Fruit fly (Drosophila melanogaster): ENCODE results near the gene E5.

The E5 gene

DNA sequence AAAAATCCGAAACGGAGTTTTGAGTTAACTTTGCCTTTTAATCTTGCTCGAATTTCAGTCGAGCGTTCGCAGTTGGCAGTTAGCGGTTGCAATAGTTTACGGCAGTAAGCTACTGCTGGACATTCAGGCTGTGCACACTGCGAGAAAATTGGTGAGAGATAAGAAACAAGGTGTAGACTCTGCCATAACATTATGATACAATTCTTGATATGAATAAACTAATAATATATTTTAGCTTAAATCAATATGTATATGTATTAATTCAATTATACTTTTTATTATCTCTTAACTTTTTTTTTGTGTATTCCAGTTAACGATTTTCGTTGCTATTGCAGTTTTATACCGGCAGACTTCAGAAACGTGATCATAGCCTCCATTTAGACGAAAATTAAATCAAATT is 17.4 kb downstream of the E5 start:
- no peak for TF ChIP-seq Jra (GFP tag; optimal IDR thresholded peaks at IDR 0.05)
- TF ChIP-seq br (GFP tag; optimal IDR thresholded peaks at IDR 0.05) = no peak
- no peak for TF ChIP-seq woc (GFP tag; optimal IDR thresholded peaks at IDR 0.05)
- TF ChIP-seq foxo (GFP tag; optimal IDR thresholded peaks at IDR 0.05) = peak in 1 of 2 experiments; percentile 12
- no peak for TF ChIP-seq Hr78 (GFP tag; optimal IDR thresholded peaks at IDR 0.05)
- TF ChIP-seq Sp1 (GFP tag; optimal IDR thresholded peaks at IDR 0.05) = no peak
- TF ChIP-seq N (GFP tag; optimal IDR thresholded peaks at IDR 0.05) = no peak
- TF ChIP-seq usp (GFP tag; optimal IDR thresholded peaks at IDR 0.05) = no peak

DNA sequence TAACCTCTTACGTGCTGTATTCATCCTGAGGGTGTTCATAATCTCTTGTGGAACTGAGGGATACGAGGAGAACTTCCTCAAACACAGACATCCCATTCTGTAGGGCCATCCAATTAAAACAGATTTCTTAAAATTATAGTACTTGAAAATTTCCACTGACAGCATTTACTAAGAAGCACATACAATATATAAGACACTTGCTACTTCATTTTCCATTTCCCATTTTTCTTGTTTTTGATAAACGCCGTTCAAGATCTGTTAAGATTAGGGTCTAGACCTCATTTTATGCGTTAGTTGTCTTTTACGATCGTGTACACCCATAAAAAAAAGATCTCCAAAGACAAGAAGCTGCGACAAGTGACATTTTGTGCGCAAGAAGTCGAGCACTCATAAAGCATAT is 19.4 kb downstream of the E5 start, which contains the start of gene CG14362:
TSS of gene CG14362 (minus strand) at position 101 of the 400 bp plus-strand sequence.
- TF ChIP-seq Sp1 (GFP tag; optimal IDR thresholded peaks at IDR 0.05) = no peak
- TF ChIP-seq HLH106 (tag; optimal IDR thresholded peaks at IDR 0.05) = no peak
- TF ChIP-seq jim (GFP tag; optimal IDR thresholded peaks at IDR 0.05) = no peak
- TF ChIP-seq CG32264 (GFP tag; optimal IDR thresholded peaks at IDR 0.05) = no peak
- TF ChIP-seq tai (GFP tag; optimal IDR thresholded peaks at IDR 0.05) = no peak
- no peak for TF ChIP-seq OdsH (GFP tag; optimal IDR thresholded peaks at IDR 0.05)
- no peak for TF ChIP-seq h (GFP tag; optimal IDR thresholded peaks at IDR 0.05)
- TF ChIP-seq Dif (GFP tag; optimal IDR thresholded peaks at IDR 0.05; ENCODE audit: partially characterized antibody) = no peak
- TF ChIP-seq Hnf4 (GFP tag; optimal IDR thresholded peaks at IDR 0.05) = no peak
- TF ChIP-seq dsf (GFP tag; optimal IDR thresholded peaks at IDR 0.05; ENCODE audit: borderline replicate concordance) = no peak
- no peak for TF ChIP-seq GATAd (GFP tag; optimal IDR thresholded peaks at IDR 0.05)
- TF ChIP-seq pan (optimal IDR thresholded peaks at IDR 0.05) = no peak
- no peak for TF ChIP-seq foxo (GFP tag; optimal IDR thresholded peaks at IDR 0.05)
- TF ChIP-seq Hr78 (GFP tag; optimal IDR thresholded peaks at IDR 0.05) = no peak
- TF ChIP-seq brk (GFP tag; optimal IDR thresholded peaks at IDR 0.05) = no peak
- TF ChIP-seq ey (GFP tag; optimal IDR thresholded peaks at IDR 0.05) = no peak
- TF ChIP-seq Hr83 (GFP tag; optimal IDR thresholded peaks at IDR 0.05; ENCODE audit: poor library complexity, severe bottlenecking) = no peak
- no peak for TF ChIP-seq sv (GFP tag; optimal IDR thresholded peaks at IDR 0.05)

DNA sequence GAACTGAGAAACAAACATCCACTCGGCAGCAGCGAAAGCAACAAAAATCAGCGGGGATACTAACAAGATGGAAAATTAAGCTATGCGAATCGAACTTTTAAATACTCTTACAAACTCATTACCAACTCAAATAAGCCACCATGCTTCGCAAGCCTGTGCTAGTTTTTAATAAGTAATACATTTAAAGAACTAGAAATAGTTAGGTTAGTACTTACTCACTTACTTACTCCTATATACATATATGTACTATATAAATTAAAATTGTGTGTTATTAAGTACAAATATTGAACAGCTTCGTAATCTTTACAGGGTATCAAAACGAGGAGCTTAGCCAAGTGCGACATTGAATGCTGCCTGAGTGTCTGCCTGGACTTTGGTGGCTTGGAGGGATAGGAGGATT is 23.7 kb downstream of the E5 start:
- TF ChIP-seq Vsx2 (GFP tag; optimal IDR thresholded peaks at IDR 0.05; ENCODE audit: partially characterized antibody) (no peak), HLH106 (tag; optimal IDR thresholded peaks at IDR 0.05) (peak; percentile 54), ey (GFP tag; optimal IDR thresholded peaks at IDR 0.05) (peak; percentile 9), foxo (GFP tag; optimal IDR thresholded peaks at IDR 0.05) (peak in 1 of 2 experiments; percentile 39), dsf (GFP tag; optimal IDR thresholded peaks at IDR 0.05; ENCODE audit: borderline replicate concordance) (no peak), dmrt93B (GFP tag; optimal IDR thresholded peaks at IDR 0.05) (peak; percentile 10), h (GFP tag; optimal IDR thresholded peaks at IDR 0.05) (peak; percentile 39), rgr (GFP tag; optimal IDR thresholded peaks at IDR 0.05) (peak; percentile 14), fru (GFP tag; optimal IDR thresholded peaks at IDR 0.05) (peak; percentile 32), OdsH (GFP tag; optimal IDR thresholded peaks at IDR 0.05) (peak; percentile 22), Hr78 (GFP tag; optimal IDR thresholded peaks at IDR 0.05) (no peak), psq (GFP tag; optimal IDR thresholded peaks at IDR 0.05) (peak; percentile 7), Sp1 (GFP tag; optimal IDR thresholded peaks at IDR 0.05) (peak; percentile 45), CrebA (GFP tag; optimal IDR thresholded peaks at IDR 0.05; ENCODE audit: borderline replicate concordance) (no peak)

DNA sequence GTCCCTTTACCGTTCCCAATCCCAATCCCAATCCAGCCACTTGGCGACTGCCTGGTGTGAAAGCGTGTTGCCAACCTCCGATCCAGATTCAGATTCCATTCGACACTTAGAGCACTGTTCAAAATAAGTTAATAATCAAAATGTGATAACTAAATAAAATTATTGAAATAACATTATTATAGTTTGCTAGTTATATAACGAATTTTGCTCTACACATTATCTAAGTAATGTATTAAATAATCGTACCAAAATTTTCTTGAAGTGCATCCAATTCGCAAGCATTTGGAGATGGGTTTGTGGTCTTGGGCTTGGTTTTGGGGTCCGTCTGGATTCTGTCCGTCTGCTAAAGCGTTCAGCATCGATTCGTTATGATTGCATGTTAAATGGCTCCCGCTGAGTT is 25.4 kb downstream of the E5 start:
- TF ChIP-seq Dif (GFP tag; optimal IDR thresholded peaks at IDR 0.05; ENCODE audit: partially characterized antibody) (no peak), Sp1 (GFP tag; optimal IDR thresholded peaks at IDR 0.05) (peak; percentile 92), fru (GFP tag; optimal IDR thresholded peaks at IDR 0.05) (peak; percentile 86), Myc (optimal IDR thresholded peaks at IDR 0.05) (no peak), foxo (GFP tag; optimal IDR thresholded peaks at IDR 0.05) (peak in 1 of 2 experiments; percentile 85), Dfd (GFP tag; optimal IDR thresholded peaks at IDR 0.05) (no peak), HLH106 (tag; optimal IDR thresholded peaks at IDR 0.05) (peak; percentile 92), Jra (GFP tag; optimal IDR thresholded peaks at IDR 0.05) (peak; percentile 67), Abd-B (GFP tag; optimal IDR thresholded peaks at IDR 0.05) (no peak), Hnf4 (GFP tag; optimal IDR thresholded peaks at IDR 0.05) (peak; percentile 84), Vsx2 (GFP tag; optimal IDR thresholded peaks at IDR 0.05; ENCODE audit: partially characterized antibody) (no peak), CG9705 (GFP tag; optimal IDR thresholded peaks at IDR 0.05) (peak; percentile 74), sage (GFP tag; optimal IDR thresholded peaks at IDR 0.05) (peak; percentile 77), dmrt93B (GFP tag; optimal IDR thresholded peaks at IDR 0.05) (peak; percentile 68), tai (GFP tag; optimal IDR thresholded peaks at IDR 0.05) (peak; percentile 67), Mio (GFP tag; optimal IDR thresholded peaks at IDR 0.05) (no peak), ey (GFP tag; optimal IDR thresholded peaks at IDR 0.05) (peak; percentile 77), brk (GFP tag; optimal IDR thresholded peaks at IDR 0.05) (peak; percentile 93), lola (GFP tag; optimal IDR thresholded peaks at IDR 0.05) (no peak), rgr (GFP tag; optimal IDR thresholded peaks at IDR 0.05) (peak; percentile 86), woc (GFP tag; optimal IDR thresholded peaks at IDR 0.05) (peak; percentile 74), OdsH (GFP tag; optimal IDR thresholded peaks at IDR 0.05) (peak; percentile 92), Rel (GFP tag; optimal IDR thresholded peaks at IDR 0.05) (no peak), Rel (tag; optimal IDR thresholded peaks at IDR 0.05) (peak; percentile 67), N (GFP tag; optimal IDR thresholded peaks at IDR 0.05) (no peak), dsf (GFP tag; optimal IDR thresholded peaks at IDR 0.05; ENCODE audit: borderline replicate concordance) (peak; percentile 66), usp (GFP tag; optimal IDR thresholded peaks at IDR 0.05) (no peak), CrebA (GFP tag; optimal IDR thresholded peaks at IDR 0.05; ENCODE audit: borderline replicate concordance) (no peak), br (GFP tag; optimal IDR thresholded peaks at IDR 0.05) (peak; percentile 81), psq (GFP tag; optimal IDR thresholded peaks at IDR 0.05) (peak; percentile 80), h (GFP tag; optimal IDR thresholded peaks at IDR 0.05) (peak; percentile 91), GATAd (GFP tag; optimal IDR thresholded peaks at IDR 0.05) (no peak)
